Fruit fly (Drosophila melanogaster): ENCODE results near the gene NimC4.

NimC4 gene

DNA sequence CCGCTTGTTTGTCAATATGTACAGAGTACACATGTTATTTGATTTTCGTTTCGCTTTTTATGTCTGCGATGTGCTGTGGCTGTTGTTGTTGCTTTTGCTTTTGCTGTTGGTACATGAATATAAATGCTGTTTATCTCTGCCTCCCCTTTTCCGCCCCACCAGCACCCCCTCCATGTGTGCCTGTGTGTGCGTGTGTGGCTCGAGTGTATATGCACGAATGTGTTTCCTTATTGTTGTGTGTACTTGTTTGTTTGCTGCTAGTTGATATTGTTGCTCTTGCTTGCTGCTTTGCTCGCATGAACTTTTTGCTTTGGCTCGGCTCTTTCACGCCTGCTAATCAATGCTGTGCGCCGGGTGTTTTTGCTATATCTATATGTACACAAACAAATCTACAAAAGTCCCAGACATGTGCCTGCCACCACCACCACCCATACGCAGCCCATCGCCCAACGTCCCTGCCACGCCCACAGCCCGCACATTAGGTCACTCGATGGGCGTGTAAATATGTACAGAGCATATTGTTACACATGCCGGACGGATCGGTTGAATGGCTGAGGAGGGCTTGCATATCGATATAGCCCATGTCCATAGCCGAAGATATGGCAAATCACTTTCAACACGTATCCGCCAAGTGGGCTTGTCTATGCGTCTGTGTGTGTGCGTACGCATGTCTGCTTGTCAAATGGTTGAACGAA, 23.2 kb upstream of the NimC4 start:
- TF ChIP-seq wek (GFP tag; optimal IDR thresholded peaks at IDR 0.05) (peak; percentile 100), Nf-YC (tag; optimal IDR thresholded peaks at IDR 0.05) (peak; percentile 92), CG14667 (GFP tag; IDR thresholded peaks at IDR 0.05) (peak; percentile 92), CG8944 (GFP tag; optimal IDR thresholded peaks at IDR 0.05) (peak; percentile 99), CG8924 (tag; optimal IDR thresholded peaks at IDR 0.05) (peak; percentile 99), CG3726 (GFP tag; IDR thresholded peaks at IDR 0.05) (peak; percentile 99), Stat92E (GFP tag; optimal IDR thresholded peaks at IDR 0.05) (peak in 1 of 3 experiments; percentile 85), CG3407 (GFP tag; optimal IDR thresholded peaks at IDR 0.05) (peak; percentile 100), CG10565 (GFP tag; optimal IDR thresholded peaks at IDR 0.05) (peak; percentile 99), CG6813 (GFP tag; optimal IDR thresholded peaks at IDR 0.05) (peak; percentile 100), Xrp1 (GFP tag; IDR thresholded peaks at IDR 0.05) (peak; percentile 99), Ada2b (GFP tag; IDR thresholded peaks at IDR 0.05) (peak; percentile 96), Meics (GFP tag; optimal IDR thresholded peaks at IDR 0.05) (peak; percentile 99), cg (GFP tag; optimal IDR thresholded peaks at IDR 0.05) (peak; percentile 93), pb (GFP tag; optimal IDR thresholded peaks at IDR 0.05) (peak; percentile 99), tgo (GFP tag; IDR thresholded peaks at IDR 0.05) (peak; percentile 95), CG7839 (tag; optimal IDR thresholded peaks at IDR 0.05) (peak; percentile 95), NFAT (GFP tag; IDR thresholded peaks at IDR 0.05) (peak; percentile 98), klu (GFP tag; IDR thresholded peaks at IDR 0.05) (peak; percentile 93), ash1 (GFP tag; optimal IDR thresholded peaks at IDR 0.05) (peak; percentile 100), schlank (tag; optimal IDR thresholded peaks at IDR 0.05) (peak; percentile 100), org-1 (GFP tag; optimal IDR thresholded peaks at IDR 0.05) (peak; percentile 100), CG2116 (GFP tag; optimal IDR thresholded peaks at IDR 0.05) (peak; percentile 95), fd3F (GFP tag; optimal IDR thresholded peaks at IDR 0.05) (peak; percentile 99), ind (GFP tag; optimal IDR thresholded peaks at IDR 0.05) (peak; percentile 89), dm (GFP tag; optimal IDR thresholded peaks at IDR 0.05) (peak; percentile 98), usp (GFP tag; optimal IDR thresholded peaks at IDR 0.05) (no peak), dimm (GFP tag; IDR thresholded peaks at IDR 0.05) (peak; percentile 95), knrl (GFP tag; IDR thresholded peaks at IDR 0.05; ENCODE audit: partially characterized antibody) (peak; percentile 36; the same call in 1 of the 3 replicates), Max (GFP tag; optimal IDR thresholded peaks at IDR 0.05) (peak; percentile 98), Camta (GFP tag; optimal IDR thresholded peaks at IDR 0.05) (peak; percentile 100), Mes4 (GFP tag; optimal IDR thresholded peaks at IDR 0.05) (peak; percentile 100), CG7372 (GFP tag; IDR thresholded peaks at IDR 0.05) (peak; percentile 96), CG9932 (GFP tag; IDR thresholded peaks at IDR 0.05) (peak; percentile 88), CG6175 (GFP tag; IDR thresholded peaks at IDR 0.05) (peak; percentile 96), grau (tag; optimal IDR thresholded peaks at IDR 0.05) (peak; percentile 94), CG9727 (GFP tag; optimal IDR thresholded peaks at IDR 0.05) (peak; percentile 100), Dip3 (GFP tag; optimal IDR thresholded peaks at IDR 0.05) (peak; percentile 95), eve (GFP tag; optimal IDR thresholded peaks at IDR 0.05) (peak; percentile 49 to 98), bcd (GFP tag; optimal IDR thresholded peaks at IDR 0.05) (peak; percentile 99), chm (GFP tag; IDR thresholded peaks at IDR 0.05) (peak; percentile 100), CG2712 (tag; optimal IDR thresholded peaks at IDR 0.05) (peak; percentile 98), Lhr (GFP tag; optimal IDR thresholded peaks at IDR 0.05) (peak; percentile 100), Optix (GFP tag; IDR thresholded peaks at IDR 0.05) (peak; percentile 98), CG11560 (tag; IDR thresholded peaks at IDR 0.05) (peak; percentile 87), fd102C (GFP tag; optimal IDR thresholded peaks at IDR 0.05) (peak; percentile 100), Nf-YB (GFP tag; optimal IDR thresholded peaks at IDR 0.05) (peak; percentile 91), Dp (GFP tag; optimal IDR thresholded peaks at IDR 0.05) (peak; percentile 46), CG14050 (GFP tag; IDR thresholded peaks at IDR 0.05) (peak; percentile 97)
